Worm (Caenorhabditis elegans) whole organism, midembryonic: ENCODE measurements around the gene ugt-29.

Experiments
- T22C8.4 ChIP-seq: fragments of 200-800 bp; sonication (Bioruptor generic); IDR thresholded peaks from 2 replicates; pipeline ENCODE4 v1.3.6; 2022; ENCODE audit warnings: missing genetic modification characterization, missing compliant biosample characterization
- cog-1 ChIP-seq: sonication (generic microtip); optimal IDR thresholded peaks from 2 replicates; lab custom pipeline; 2016; ENCODE audit warnings: missing genetic modification characterization, missing compliant biosample characterization
- flt-1 ChIP-seq: fragments of 200-800 bp; sonication (Bioruptor generic); IDR thresholded peaks from 2 replicates; pipeline ENCODE4 v1.3.6; 2022; ENCODE audit warnings: missing genetic modification characterization, missing compliant biosample characterization
- klf-2 ChIP-seq: fragments of 200-800 bp; sonication (Bioruptor generic); conservative IDR thresholded peaks from 2 replicates; pipeline ENCODE4 v1.3.6; 2022; ENCODE audit warnings: missing genetic modification reagents, missing genetic modification characterization, missing compliant biosample characterization
- med-1 ChIP-seq: sonication (generic microtip); optimal IDR thresholded peaks from 2 replicates; lab custom pipeline; 2017; ENCODE audit warnings: missing genetic modification characterization, mild to moderate bottlenecking, missing compliant biosample characterization, antibody characterized with exemption, missing genetic modification reagents; ENCODE audit not compliant: insufficient read depth
- ref-1 ChIP-seq: fragments of 200-800 bp; sonication (Bioruptor generic); conservative IDR thresholded peaks from 2 replicates; pipeline ENCODE4 v1.3.6; 2022; ENCODE audit warnings: missing genetic modification reagents, missing genetic modification characterization, missing compliant biosample characterization
- tab-1 ChIP-seq: fragments of 200-800 bp; sonication (Bioruptor generic); IDR thresholded peaks from 2 replicates; pipeline ENCODE4 v1.3.6; 2022; ENCODE audit warnings: missing genetic modification characterization, missing compliant biosample characterization
- ztf-23 ChIP-seq: fragments of 200-800 bp; sonication (Bioruptor generic); IDR thresholded peaks from 2 replicates; pipeline ENCODE4 v1.3.6; 2022; ENCODE audit warnings: missing genetic modification reagents, missing genetic modification characterization, missing compliant biosample characterization
- ztf-29 ChIP-seq: fragments of 200-800 bp; sonication (Bioruptor generic); IDR thresholded peaks from 2 replicates; pipeline ENCODE4 v1.3.6; 2022; ENCODE audit warnings: missing genetic modification reagents, missing genetic modification characterization, missing compliant biosample characterization

DNA sequence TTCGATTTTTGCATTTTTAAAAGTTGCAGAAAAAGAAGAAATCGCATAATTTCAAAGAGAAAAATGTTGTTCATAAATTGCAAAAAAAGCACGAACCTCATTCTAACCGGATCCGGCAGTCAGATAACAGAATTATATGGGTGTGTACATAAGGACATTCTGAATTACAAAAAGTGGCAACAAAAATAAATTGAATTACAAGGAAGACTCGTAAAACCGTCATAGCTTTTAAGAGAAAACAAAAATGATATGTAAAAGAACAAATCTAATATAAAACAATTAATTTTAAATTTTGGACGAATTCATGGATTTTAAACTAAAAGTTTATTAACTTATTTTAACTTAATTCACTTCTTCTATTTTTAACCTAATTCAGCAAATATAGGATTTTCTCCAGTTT lies 39.2 kb downstream of the ugt-29 start, which contains the start of gene F31F4.17:
- TF ChIP-seq cog-1 = no peak
- TF ChIP-seq flt-1 (GFP tag; lab: Robert Waterston, UW) = no peak
- TF ChIP-seq T22C8.4 (GFP tag; lab: Robert Waterston, UW) = no peak
- no peak for TF ChIP-seq ztf-29
- TF ChIP-seq tab-1 = no peak
- no peak for TF ChIP-seq klf-2 (GFP tag; lab: Robert Waterston, UW)
- no peak for TF ChIP-seq ref-1
- no peak for TF ChIP-seq med-1 (GFP tag; lab: Kevin White, UChicago)
- TF ChIP-seq ztf-23 (GFP tag; lab: Robert Waterston, UW) = no peak
